Worm (Caenorhabditis elegans) whole organism, late embryonic: ENCODE data around the gene C52A10.3.

ENCODE experiments used
- F13H6.1 ChIP-seq: sonication (generic microtip); optimal IDR thresholded peaks from 2 replicates; lab custom pipeline; 2016; ENCODE audit warnings: missing genetic modification characterization, missing compliant biosample characterization
- K02D7.2 ChIP-seq: sonication (generic microtip); optimal IDR thresholded peaks from 2 replicates; lab custom pipeline; 2017; ENCODE audit warnings: mild to moderate bottlenecking, missing genetic modification characterization, missing compliant biosample characterization
- K09A11.1 ChIP-seq: sonication (generic microtip); optimal IDR thresholded peaks from 2 replicates; lab custom pipeline; 2017; ENCODE audit warnings: antibody characterized with exemption, mild to moderate bottlenecking, missing genetic modification characterization, missing compliant biosample characterization; ENCODE audit not compliant: insufficient read depth
- Y22D7AL.16 ChIP-seq: sonication (generic microtip); optimal IDR thresholded peaks from 2 replicates; lab custom pipeline; 2016; ENCODE audit warnings: missing genetic modification characterization, missing compliant biosample characterization
- ceh-18 ChIP-seq: sonication (generic microtip); optimal IDR thresholded peaks from 2 replicates; lab custom pipeline; 2016; ENCODE audit warnings: missing genetic modification characterization, missing compliant biosample characterization
- ceh-19 ChIP-seq: fragments of 200-800 bp; sonication (Bioruptor generic); optimal IDR thresholded peaks from 2 replicates; lab custom pipeline; 2018; ENCODE audit warnings: mild to moderate bottlenecking, missing genetic modification characterization, missing compliant biosample characterization
- ceh-2 ChIP-seq: sonication (generic microtip); optimal IDR thresholded peaks from 2 replicates; lab custom pipeline; 2016; ENCODE audit warnings: missing genotype, missing genetic modification characterization, missing compliant biosample characterization
- ceh-22 ChIP-seq: sonication (generic microtip); optimal IDR thresholded peaks from 2 replicates; lab custom pipeline; 2017; ENCODE audit warnings: missing biosample characterization, missing genetic modification characterization
- ceh-24 ChIP-seq: sonication (generic microtip); optimal IDR thresholded peaks from 2 replicates; lab custom pipeline; 2016; ENCODE audit warnings: mild to moderate bottlenecking, missing genetic modification characterization, missing compliant biosample characterization
- ceh-30 ChIP-seq: fragments of 150-350 bp; optimal IDR thresholded peaks from 2 replicates; lab custom pipeline; 2014; ENCODE audit warnings: missing biosample characterization, missing genetic modification characterization
- ceh-45 ChIP-seq: fragments of 200-800 bp; sonication (Bioruptor generic); IDR thresholded peaks from 2 replicates; pipeline ENCODE4 v1.3.6; 2022; ENCODE audit warnings: missing genetic modification reagents, missing genetic modification characterization, missing compliant biosample characterization
- ceh-48 ChIP-seq: sonication (generic microtip); optimal IDR thresholded peaks from 2 replicates; lab custom pipeline; 2016; ENCODE audit warnings: missing genetic modification characterization, inconsistent platforms, missing compliant biosample characterization
- ceh-9 ChIP-seq: sonication (generic microtip); optimal IDR thresholded peaks from 2 replicates; lab custom pipeline; 2016; ENCODE audit warnings: mild to moderate bottlenecking, missing genetic modification characterization, inconsistent platforms, missing compliant biosample characterization
- dmd-4 ChIP-seq: sonication (generic microtip); optimal IDR thresholded peaks from 2 replicates; lab custom pipeline; 2016; ENCODE audit warnings: borderline replicate concordance, missing genetic modification characterization, missing compliant biosample characterization
- dve-1 ChIP-seq: sonication (generic microtip); optimal IDR thresholded peaks from 2 replicates; lab custom pipeline; 2017; ENCODE audit warnings: antibody characterized with exemption, mild to moderate bottlenecking, missing genetic modification characterization, missing compliant biosample characterization
- elt-2 ChIP-seq: sonication (generic microtip); optimal IDR thresholded peaks from 2 replicates; lab custom pipeline; 2016; ENCODE audit warnings: missing genetic modification reagents, missing genetic modification characterization, missing compliant biosample characterization
- elt-4 ChIP-seq: sonication (generic microtip); optimal IDR thresholded peaks from 2 replicates; lab custom pipeline; 2016; ENCODE audit warnings: missing genetic modification characterization, missing compliant biosample characterization
- ets-4 ChIP-seq: sonication (generic microtip); optimal IDR thresholded peaks from 2 replicates; lab custom pipeline; 2016; ENCODE audit warnings: missing genetic modification characterization, missing compliant biosample characterization
- fax-1 ChIP-seq: sonication (generic microtip); optimal IDR thresholded peaks from 2 replicates; lab custom pipeline; 2016; ENCODE audit warnings: missing genotype, missing genetic modification characterization, missing compliant biosample characterization
- fkh-10 ChIP-seq: fragments of 150-350 bp; optimal IDR thresholded peaks from 2 replicates; lab custom pipeline; 2014; ENCODE audit warnings: missing biosample characterization, missing genetic modification reagents, missing genetic modification characterization
- fkh-6 ChIP-seq: sonication (generic microtip); optimal IDR thresholded peaks from 2 replicates; lab custom pipeline; 2016; ENCODE audit warnings: missing genetic modification characterization, missing compliant biosample characterization
- gmeb-2 ChIP-seq: sonication (generic microtip); optimal IDR thresholded peaks from 2 replicates; lab custom pipeline; 2016; ENCODE audit warnings: missing genetic modification characterization, inconsistent platforms, missing compliant biosample characterization
- hlh-13 ChIP-seq: fragments of 200-800 bp; sonication (Bioruptor generic); optimal IDR thresholded peaks from 2 replicates; lab custom pipeline; 2018; ENCODE audit warnings: mild to moderate bottlenecking, missing genetic modification characterization, missing compliant biosample characterization
- hlh-6 ChIP-seq: sonication (generic microtip); optimal IDR thresholded peaks from 2 replicates; lab custom pipeline; 2016; ENCODE audit warnings: missing genotype, missing genetic modification characterization, missing compliant biosample characterization
- hlh-8 ChIP-seq: sonication (generic microtip); optimal IDR thresholded peaks from 2 replicates; lab custom pipeline; 2016; ENCODE audit warnings: missing genotype, missing genetic modification characterization, missing compliant biosample characterization
- nhr-11 ChIP-seq: fragments of 150-350 bp; optimal IDR thresholded peaks from 2 replicates; lab custom pipeline; 2014; ENCODE audit warnings: missing biosample characterization, missing genetic modification characterization
- nhr-232 ChIP-seq: sonication (generic microtip); optimal IDR thresholded peaks from 2 replicates; lab custom pipeline; 2016; ENCODE audit warnings: missing genetic modification characterization, missing compliant biosample characterization
- odd-2 ChIP-seq: sonication (generic microtip); optimal IDR thresholded peaks from 2 replicates; lab custom pipeline; 2017; ENCODE audit warnings: antibody characterized with exemption, mild to moderate bottlenecking, missing genetic modification characterization, missing compliant biosample characterization
- pag-3 ChIP-seq: sonication (generic microtip); optimal IDR thresholded peaks from 2 replicates; lab custom pipeline; 2016; ENCODE audit warnings: missing compliant biosample characterization, missing genetic modification characterization, borderline replicate concordance
- pax-1 ChIP-seq: fragments of 150-350 bp; optimal IDR thresholded peaks from 2 replicates; lab custom pipeline; 2014; ENCODE audit warnings: missing biosample characterization, missing genetic modification characterization
- pqm-1 ChIP-seq: sonication (generic microtip); optimal IDR thresholded peaks from 2 replicates; lab custom pipeline; 2016; ENCODE audit warnings: missing genetic modification characterization, missing compliant biosample characterization
- rnt-1 ChIP-seq: sonication (generic microtip); optimal IDR thresholded peaks from 2 replicates; lab custom pipeline; 2016; ENCODE audit warnings: missing genetic modification characterization, missing compliant biosample characterization
- sdc-2 ChIP-seq: sonication (generic microtip); optimal IDR thresholded peaks from 2 replicates; lab custom pipeline; 2016; ENCODE audit warnings: missing genotype, missing genetic modification characterization, missing compliant biosample characterization
- sox-4 ChIP-seq: sonication (generic microtip); optimal IDR thresholded peaks from 2 replicates; lab custom pipeline; 2017; ENCODE audit warnings: mild to moderate bottlenecking, missing genetic modification characterization, inconsistent platforms, missing compliant biosample characterization
- ttx-3 ChIP-seq: sonication (generic microtip); optimal IDR thresholded peaks from 2 replicates; lab custom pipeline; 2016; ENCODE audit warnings: missing genetic modification reagents, missing genetic modification characterization, missing compliant biosample characterization
- unc-42 ChIP-seq: sonication (generic microtip); optimal IDR thresholded peaks from 2 replicates; lab custom pipeline; 2016; ENCODE audit warnings: missing genotype, missing genetic modification characterization, missing compliant biosample characterization
- unc-55 ChIP-seq: sonication (generic microtip); optimal IDR thresholded peaks from 2 replicates; lab custom pipeline; 2017; ENCODE audit warnings: missing biosample characterization, missing genetic modification reagents, missing genetic modification characterization
- zip-5 ChIP-seq: sonication (generic microtip); optimal IDR thresholded peaks from 2 replicates; lab custom pipeline; 2016; ENCODE audit warnings: missing genetic modification characterization, missing compliant biosample characterization
- ztf-16 ChIP-seq: sonication (generic microtip); optimal IDR thresholded peaks from 2 replicates; lab custom pipeline; 2017; ENCODE audit warnings: missing genetic modification characterization, missing compliant biosample characterization

C52A10.3 gene

DNA sequence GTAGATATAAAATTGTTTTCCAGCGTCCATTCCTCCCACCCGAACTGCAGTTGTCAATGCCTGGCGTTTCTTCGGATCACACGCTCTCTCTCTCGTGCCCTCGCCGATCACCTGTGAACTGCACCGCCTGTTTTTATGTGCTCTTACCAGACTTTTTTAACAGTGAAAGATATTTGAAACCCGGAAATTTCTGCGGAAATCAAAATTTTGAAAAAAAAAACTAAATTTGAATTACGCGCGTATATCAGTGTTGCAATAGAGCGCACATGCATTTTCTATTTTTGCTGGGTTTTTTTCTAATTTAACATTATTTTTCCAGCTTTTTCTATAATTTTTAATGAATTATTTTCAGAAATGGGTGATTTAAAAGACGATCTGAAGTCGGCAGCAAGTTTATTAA, 35.2 kb downstream of the C52A10.3 start, which contains the start of gene ttc-37:
Gene ttc-37, plus strand, starts transcription at position 349 of the 400 bp plus-strand sequence.
- TF ChIP-seq ceh-24 (tag; lab: Kevin White, UChicago) (no peak), ceh-18 (tag; lab: Kevin White, UChicago) (peak; percentile 16)
- TF ChIP-seq, all 69 proteins: peak for 1

DNA sequence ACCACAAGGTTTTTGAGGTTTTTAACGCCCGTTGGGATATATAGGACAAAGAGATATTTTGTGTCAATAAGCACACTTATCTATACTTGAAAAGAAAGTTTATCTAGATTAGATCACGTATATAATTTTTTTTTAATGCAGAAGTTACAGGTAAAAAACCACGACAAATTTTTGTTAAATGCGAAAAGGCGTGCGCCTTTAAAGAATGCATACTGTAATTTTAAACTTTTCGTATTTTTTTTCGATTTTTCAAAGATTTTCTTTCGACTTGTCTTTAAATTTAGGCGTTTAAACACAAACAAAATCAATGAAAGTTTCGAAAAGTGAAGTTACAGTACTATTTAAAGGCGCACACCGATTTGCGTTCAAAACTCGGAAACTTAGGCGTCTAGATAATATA, 35.7 kb downstream of the C52A10.3 start:
- TF ChIP-seq pqm-1: no peak
- no peak for TF ChIP-seq sox-4
- TF ChIP-seq zip-5 (tag; lab: Kevin White, UChicago): no peak
- TF ChIP-seq hlh-13 (GFP tag; lab: Kevin White, UChicago): no peak
- TF ChIP-seq ceh-45 (GFP tag; lab: Robert Waterston, UW): no peak
- no peak for TF ChIP-seq elt-2 (tag; lab: Kevin White, UChicago)
- no peak for TF ChIP-seq sdc-2 (tag; lab: Kevin White, UChicago)
- TF ChIP-seq dve-1 (tag; lab: Kevin White, UChicago): no peak
- no peak for TF ChIP-seq ceh-24 (tag; lab: Kevin White, UChicago)
- TF ChIP-seq ceh-9 (tag; lab: Kevin White, UChicago): no peak
- TF ChIP-seq hlh-6 (tag; lab: Kevin White, UChicago): no peak
- no peak for TF ChIP-seq ceh-22 (tag; lab: Kevin White, UChicago)
- no peak for TF ChIP-seq ceh-19
- no peak for TF ChIP-seq fkh-6

DNA sequence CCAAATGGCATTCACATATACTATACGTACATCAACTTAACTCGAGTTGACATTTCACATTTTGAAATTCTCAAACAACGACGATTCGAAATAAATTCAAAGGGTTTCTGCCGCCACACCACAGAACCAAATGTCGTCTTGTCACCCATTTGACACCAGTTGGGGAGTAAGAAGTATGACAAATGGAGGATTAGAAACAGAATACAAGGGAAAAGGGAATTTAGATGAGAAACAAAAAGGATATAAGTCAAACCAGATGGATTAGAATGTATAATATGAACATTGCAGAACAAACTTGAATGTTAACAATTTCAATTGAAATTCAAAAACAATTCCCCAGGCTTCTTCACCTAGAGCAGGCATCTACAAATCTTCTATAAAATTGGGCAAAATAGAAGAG, 37.6 kb downstream of the C52A10.3 start:
- TF ChIP-seq unc-55 (GFP tag; lab: Kevin White, UChicago): peak; percentile 27
- no peak for TF ChIP-seq ceh-9 (tag; lab: Kevin White, UChicago)

DNA sequence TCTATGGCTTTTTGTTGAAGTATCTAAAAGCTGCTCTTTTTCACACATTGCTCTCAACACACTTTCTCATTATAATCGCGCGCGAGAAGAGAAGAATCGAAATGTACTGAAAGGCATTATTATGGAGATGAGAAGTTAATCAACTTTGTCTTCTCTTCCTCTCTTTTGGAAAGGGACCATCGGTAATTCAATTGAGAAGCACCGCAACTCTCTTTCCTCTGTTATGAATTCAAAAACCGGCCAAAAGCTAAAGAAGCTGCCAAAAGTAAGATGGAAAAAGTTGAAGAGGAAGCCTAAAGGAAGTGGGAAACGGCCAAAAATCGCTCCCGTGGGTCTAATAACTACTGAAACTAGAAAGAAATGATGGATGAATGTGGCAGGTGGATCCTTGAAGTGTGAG, 39.1 kb downstream of the C52A10.3 start:
- TF ChIP-seq fkh-10: peak; percentile 48
- TF ChIP-seq ttx-3 (tag; lab: Kevin White, UChicago): no peak
- peak; percentile 98 for TF ChIP-seq unc-42
- no peak for TF ChIP-seq nhr-11 (tag; lab: Kevin White, UChicago)
- no peak for TF ChIP-seq zip-5 (tag; lab: Kevin White, UChicago)
- no peak for TF ChIP-seq dmd-4 (tag; lab: Kevin White, UChicago)

DNA sequence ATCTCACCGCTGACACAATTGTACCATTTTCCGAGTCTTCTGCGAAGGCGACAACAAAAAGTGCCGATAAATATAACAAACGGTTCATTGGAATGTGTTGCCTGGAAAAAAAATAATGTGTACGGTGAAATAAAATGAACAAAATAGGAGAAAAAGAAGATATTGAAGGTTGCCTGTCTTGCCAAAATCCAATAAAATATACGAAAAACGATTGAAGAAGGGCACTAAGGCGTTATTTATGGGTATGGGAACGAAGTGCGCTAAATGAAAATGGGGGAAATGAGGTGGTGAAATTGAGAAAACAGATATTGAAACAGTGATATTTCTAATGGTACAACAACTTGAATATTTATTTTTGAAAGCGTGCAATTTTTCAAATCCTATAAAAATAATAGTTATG, 41.1 kb downstream of the C52A10.3 start, which contains the start of gene Y47A7.2:
Gene Y47A7.2, minus strand, starts transcription at position 101 of the 400 bp plus-strand sequence.
- no peak for TF ChIP-seq gmeb-2 (tag; lab: Kevin White, UChicago)
- TF ChIP-seq odd-2 (tag; lab: Kevin White, UChicago): no peak
- no peak for TF ChIP-seq K09A11.1
- no peak for TF ChIP-seq K02D7.2
- TF ChIP-seq elt-4: no peak
- no peak for TF ChIP-seq Y22D7AL.16 (tag; lab: Kevin White, UChicago)
- TF ChIP-seq ets-4 (tag; lab: Kevin White, UChicago): no peak
- no peak for TF ChIP-seq fkh-10
- no peak for TF ChIP-seq fax-1 (tag; lab: Kevin White, UChicago)
- TF ChIP-seq ceh-22 (tag; lab: Kevin White, UChicago): no peak
- TF ChIP-seq, all 69 proteins: peak for 0

DNA sequence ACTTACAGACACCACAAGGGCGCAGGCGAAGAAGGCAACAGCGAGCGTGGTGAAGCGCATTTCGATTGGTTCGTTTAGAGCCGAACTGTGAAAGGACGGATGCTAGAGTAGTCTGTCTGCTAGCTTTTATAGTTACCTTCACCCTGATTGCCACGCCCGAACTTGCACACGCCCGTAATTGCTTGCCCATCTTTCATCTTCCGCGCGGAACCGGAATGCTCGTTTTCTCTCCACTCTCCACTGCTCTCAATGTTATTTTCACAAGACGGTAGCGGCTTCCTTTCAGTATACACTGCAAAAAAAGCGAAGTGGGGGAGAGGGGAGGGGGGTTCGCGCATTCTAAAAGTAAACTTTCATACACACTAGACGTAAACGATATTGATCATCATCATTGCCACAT, 44.8 kb downstream of the C52A10.3 start, which contains the start of gene abu-8:
Gene abu-8, minus strand, starts transcription at position 101 of the 400 bp plus-strand sequence.
- TF ChIP-seq hlh-6 (tag; lab: Kevin White, UChicago): no peak
- TF ChIP-seq dmd-4 (tag; lab: Kevin White, UChicago): no peak
- TF ChIP-seq sdc-2 (tag; lab: Kevin White, UChicago): no peak
- no peak for TF ChIP-seq F13H6.1 (tag; lab: Kevin White, UChicago)
- no peak for TF ChIP-seq hlh-8
- no peak for TF ChIP-seq fkh-6
- TF ChIP-seq elt-4: no peak
- no peak for TF ChIP-seq nhr-232 (tag; lab: Kevin White, UChicago)
- no peak for TF ChIP-seq unc-55 (GFP tag; lab: Kevin White, UChicago)
- TF ChIP-seq ztf-16: no peak
- no peak for TF ChIP-seq hlh-13 (GFP tag; lab: Kevin White, UChicago)
- no peak for TF ChIP-seq unc-42
- no peak for TF ChIP-seq ceh-30 (tag; lab: Kevin White, UChicago)
- no peak for TF ChIP-seq pag-3 (tag; lab: Kevin White, UChicago)
- no peak for TF ChIP-seq pax-1 (tag; lab: Kevin White, UChicago)
- TF ChIP-seq sox-4: no peak
- no peak for TF ChIP-seq ceh-48 (tag; lab: Kevin White, UChicago)
- TF ChIP-seq ets-4 (tag; lab: Kevin White, UChicago): no peak
- no peak for TF ChIP-seq ceh-2 (tag; lab: Kevin White, UChicago)
- TF ChIP-seq rnt-1 (tag; lab: Kevin White, UChicago): no peak
